Fruit fly (Drosophila melanogaster) whole organism, embryonic: ENCODE data around the gene eIF3h.

Experiments used
- Asciz ChIP-seq: fragments of 200-800 bp; sonication (Bioruptor generic); optimal IDR thresholded peaks from 2 replicates; lab custom pipeline; 2017; ENCODE audit warnings: missing biosample characterization, mild to moderate bottlenecking, missing genetic modification characterization, missing genetic modification reagents
- Bdp1 ChIP-seq: fragments of 200-800 bp; sonication (Bioruptor generic); optimal IDR thresholded peaks from 3 replicates; lab custom pipeline; 2016; ENCODE audit warnings: missing biosample characterization, missing genetic modification characterization
- CG10565 ChIP-seq: fragments of 200-800 bp; sonication (Bioruptor generic); optimal IDR thresholded peaks from 3 replicates; lab custom pipeline; 2016; ENCODE audit warnings: missing biosample characterization, mild to moderate bottlenecking, missing genetic modification characterization
- CG11456 ChIP-seq: fragments of 200-800 bp; sonication (Bioruptor generic); IDR thresholded peaks from 3 replicates; pipeline ENCODE4 v1.3.6; 2022; ENCODE audit warnings: missing biosample characterization, missing genetic modification characterization
- CG12155 ChIP-seq: fragments of 200-800 bp; sonication (Bioruptor generic); optimal IDR thresholded peaks from 3 replicates; lab custom pipeline; 2016; ENCODE audit warnings: missing biosample characterization, missing genetic modification characterization
- CG12942 ChIP-seq: fragments of 200-800 bp; sonication (Bioruptor generic); optimal IDR thresholded peaks from 3 replicates; lab custom pipeline; 2016; ENCODE audit warnings: missing biosample characterization, missing genetic modification characterization
- CG1529 ChIP-seq: fragments of 200-800 bp; sonication (Bioruptor generic); optimal IDR thresholded peaks from 3 replicates; lab custom pipeline; 2018; ENCODE audit warnings: missing biosample characterization, missing genetic modification characterization
- CG16779 ChIP-seq: fragments of 200-800 bp; sonication (Bioruptor generic); IDR thresholded peaks from 2 replicates; pipeline ENCODE4 v1.3.6; 2022; ENCODE audit warnings: missing biosample characterization, missing genetic modification characterization
- CG17612 ChIP-seq: fragments of 200-800 bp; sonication (Bioruptor generic); IDR thresholded peaks from 2 replicates; pipeline ENCODE4 v1.3.6; 2022; ENCODE audit warnings: missing biosample characterization, missing genetic modification characterization
- CG18011 ChIP-seq: fragments of 200-800 bp; sonication (Bioruptor generic); optimal IDR thresholded peaks from 2 replicates; lab custom pipeline; 2017; ENCODE audit warnings: missing biosample characterization, missing genetic modification characterization, mild to moderate bottlenecking, moderate library complexity, missing genotype
- CG18764 ChIP-seq: fragments of 200-800 bp; sonication (Bioruptor generic); optimal IDR thresholded peaks from 3 replicates; lab custom pipeline; 2016; ENCODE audit warnings: missing biosample characterization, missing genetic modification characterization
- CG3065 ChIP-seq: fragments of 200-800 bp; sonication (Bioruptor generic); optimal IDR thresholded peaks from 2 replicates; lab custom pipeline; 2016; ENCODE audit warnings: missing biosample characterization, missing genetic modification characterization
- CG6272 ChIP-seq: fragments of 200-800 bp; sonication (Bioruptor generic); IDR thresholded peaks from 2 replicates; pipeline ENCODE4 v1.3.6; 2022; ENCODE audit warnings: missing biosample characterization, missing genetic modification characterization
- CG6765 ChIP-seq: fragments of 200-800 bp; sonication (Bioruptor generic); optimal IDR thresholded peaks from 3 replicates; lab custom pipeline; 2017; ENCODE audit warnings: missing biosample characterization, mild to moderate bottlenecking, missing genetic modification characterization
- CG8765 ChIP-seq: fragments of 200-800 bp; sonication (Bioruptor generic); IDR thresholded peaks from 2 replicates; pipeline ENCODE4 v1.3.6; 2022; ENCODE audit warnings: missing biosample characterization, missing genetic modification characterization
- CG9437 ChIP-seq: fragments of 200-800 bp; sonication (Bioruptor generic); optimal IDR thresholded peaks from 2 replicates; lab custom pipeline; 2018; ENCODE audit warnings: missing biosample characterization, mild to moderate bottlenecking, missing genetic modification characterization
- CG9817 ChIP-seq: fragments of 200-800 bp; sonication (Bioruptor generic); optimal IDR thresholded peaks from 2 replicates; lab custom pipeline; 2018; ENCODE audit warnings: missing biosample characterization, mild to moderate bottlenecking, missing genetic modification characterization, moderate library complexity
- CHES-1-like ChIP-seq: fragments of 200-800 bp; sonication (Bioruptor generic); optimal IDR thresholded peaks from 2 replicates; lab custom pipeline; 2016; ENCODE audit warnings: missing biosample characterization, missing genetic modification characterization
- D19A ChIP-seq: fragments of 200-800 bp; optimal IDR thresholded peaks from 3 replicates; lab custom pipeline; 2019; ENCODE audit warnings: missing biosample characterization, mild to moderate bottlenecking, missing genetic modification characterization, moderate library complexity
- Dbx ChIP-seq: fragments of 200-800 bp; sonication (Bioruptor generic); IDR thresholded peaks from 3 replicates; pipeline ENCODE4 v1.3.6; 2022; ENCODE audit warnings: missing biosample characterization, missing genetic modification characterization
- Dfd ChIP-seq, 2 experiments: fragments of >200 bp; optimal IDR thresholded peaks; 2 replicates each; lab custom pipeline; 2017; ENCODE audit warnings: missing biosample characterization in 2 of 2, missing genetic modification characterization in 2 of 2
- Doc3 ChIP-seq: fragments of 200-800 bp; sonication (Bioruptor generic); IDR thresholded peaks from 3 replicates; pipeline ENCODE4 v1.3.6; 2022; ENCODE audit warnings: missing biosample characterization, missing genetic modification characterization; ENCODE audit not compliant: partially characterized antibody
- Dp ChIP-seq: fragments of 200-800 bp; sonication (Bioruptor generic); optimal IDR thresholded peaks from 2 replicates; lab custom pipeline; 2018; ENCODE audit warnings: missing biosample characterization, mild to moderate bottlenecking, missing genetic modification characterization, moderate library complexity
- ERR ChIP-seq: fragments of 200-800 bp; sonication (Bioruptor generic); optimal IDR thresholded peaks from 2 replicates; lab custom pipeline; 2016; ENCODE audit warnings: missing biosample characterization, missing genetic modification characterization
- GATAe ChIP-seq: fragments of 200-800 bp; sonication (Bioruptor generic); conservative IDR thresholded peaks from 2 replicates; pipeline ENCODE4 v1.3.6; 2022; ENCODE audit warnings: missing biosample characterization, missing genetic modification characterization
- H2.0 ChIP-seq: fragments of 200-800 bp; sonication (Bioruptor generic); IDR thresholded peaks from 2 replicates; pipeline ENCODE4 v1.3.6; 2022; ENCODE audit warnings: missing biosample characterization, missing genetic modification characterization
- HmgZ ChIP-seq: fragments of 200-800 bp; sonication (Bioruptor generic); optimal IDR thresholded peaks from 2 replicates; lab custom pipeline; 2018; ENCODE audit warnings: missing biosample characterization, mild to moderate bottlenecking, missing genetic modification characterization
- Hr3 ChIP-seq: fragments of 200-800 bp; sonication (Bioruptor generic); optimal IDR thresholded peaks from 3 replicates; lab custom pipeline; 2016; ENCODE audit warnings: missing biosample characterization, missing genetic modification characterization
- PHDP ChIP-seq: fragments of 200-800 bp; sonication (Bioruptor generic); optimal IDR thresholded peaks from 3 replicates; lab custom pipeline; 2018; ENCODE audit warnings: missing biosample characterization, mild to moderate bottlenecking, missing genetic modification characterization, moderate library complexity
- Sox102F ChIP-seq: fragments of 200-800 bp; sonication (Bioruptor generic); optimal IDR thresholded peaks from 2 replicates; lab custom pipeline; 2018; ENCODE audit warnings: missing biosample characterization, mild to moderate bottlenecking, missing genetic modification characterization, moderate library complexity
- Xbp1 ChIP-seq: fragments of 200-800 bp; sonication (Bioruptor generic); optimal IDR thresholded peaks from 3 replicates; lab custom pipeline; 2016; ENCODE audit warnings: missing biosample characterization, mild to moderate bottlenecking, missing genetic modification characterization
- ab ChIP-seq: fragments of 200-800 bp; sonication (Bioruptor generic); optimal IDR thresholded peaks from 2 replicates; lab custom pipeline; 2016; ENCODE audit warnings: missing biosample characterization, missing genetic modification characterization
- bsh ChIP-seq, 2 experiments: fragments of 200-800 bp; sonication (Bioruptor generic); optimal IDR thresholded peaks; 2 replicates each; lab custom pipeline; 2017 to 2018; ENCODE audit warnings: mild to moderate bottlenecking in 2 of 2, missing biosample characterization in 2 of 2, missing genetic modification characterization in 2 of 2, moderate library complexity in 1 of 2
- cwo ChIP-seq: fragments of 200-800 bp; sonication (Bioruptor generic); optimal IDR thresholded peaks from 3 replicates; lab custom pipeline; 2017; ENCODE audit warnings: missing biosample characterization, missing genetic modification characterization, mild to moderate bottlenecking, moderate library complexity, missing genetic modification reagents
- dmrt99B ChIP-seq: fragments of 200-800 bp; sonication (Bioruptor generic); optimal IDR thresholded peaks from 2 replicates; lab custom pipeline; 2018; ENCODE audit warnings: missing biosample characterization, mild to moderate bottlenecking, missing genetic modification characterization, moderate library complexity
- ewg ChIP-seq: fragments of 200-800 bp; sonication (Bioruptor generic); optimal IDR thresholded peaks from 3 replicates; lab custom pipeline; 2017; ENCODE audit warnings: mild to moderate bottlenecking, missing biosample characterization, missing genetic modification reagents, missing genetic modification characterization
- gcm ChIP-seq: fragments of 200-800 bp; sonication (Bioruptor generic); optimal IDR thresholded peaks from 2 replicates; lab custom pipeline; 2019; ENCODE audit warnings: missing biosample characterization, mild to moderate bottlenecking, missing genetic modification characterization, moderate library complexity
- h ChIP-seq: fragments of >200 bp; optimal IDR thresholded peaks from 2 replicates; lab custom pipeline; 2017
- hkb ChIP-seq, 2 experiments: fragments of 200-800 bp in 1 of 2; fragments of >200 bp in 1 of 2; sonication (Bioruptor generic) in 1 of 2; IDR thresholded peaks in 1 of 2; optimal IDR thresholded peaks in 1 of 2; 2 replicates each; pipeline versions ENCODE4 v1.3.6 to Lab custom; 2017 to 2022; ENCODE audit warnings: missing biosample characterization in 1 of 2, missing genetic modification characterization in 1 of 2
- kay ChIP-seq: fragments of 200-800 bp; sonication (Bioruptor generic); optimal IDR thresholded peaks from 2 replicates; lab custom pipeline; 2016; ENCODE audit warnings: missing biosample characterization, missing genetic modification characterization
- klu ChIP-seq: fragments of 200-800 bp; sonication (Bioruptor generic); IDR thresholded peaks from 2 replicates; pipeline ENCODE4 v1.3.6; 2022; ENCODE audit warnings: missing biosample characterization, missing genetic modification characterization
- kni ChIP-seq: fragments of 200-800 bp; sonication (Bioruptor generic); optimal IDR thresholded peaks from 3 replicates; lab custom pipeline; 2017; ENCODE audit warnings: mild to moderate bottlenecking, missing biosample characterization, missing genetic modification reagents, missing genetic modification characterization
- psq ChIP-seq: fragments of 200-800 bp; sonication (Bioruptor generic); optimal IDR thresholded peaks from 2 replicates; lab custom pipeline; 2017; ENCODE audit warnings: missing biosample characterization, missing genetic modification characterization
- shn ChIP-seq: fragments of 200-800 bp; sonication (Bioruptor generic); optimal IDR thresholded peaks from 3 replicates; lab custom pipeline; 2016; ENCODE audit warnings: missing biosample characterization, missing genetic modification characterization
- sr ChIP-seq: fragments of 200-800 bp; sonication (Bioruptor generic); IDR thresholded peaks from 3 replicates; pipeline ENCODE4 v1.3.6; 2022; ENCODE audit warnings: missing biosample characterization, missing genetic modification characterization
- tgo ChIP-seq: fragments of 200-800 bp; sonication (Bioruptor generic); IDR thresholded peaks from 3 replicates; pipeline ENCODE4 v1.3.6; 2022; ENCODE audit warnings: missing biosample characterization, missing genetic modification characterization
- tin ChIP-seq: fragments of 200-800 bp; sonication (Bioruptor generic); optimal IDR thresholded peaks from 3 replicates; lab custom pipeline; 2016; ENCODE audit warnings: missing biosample characterization, missing genetic modification characterization
- tx ChIP-seq: fragments of 200-800 bp; sonication (Bioruptor generic); optimal IDR thresholded peaks from 2 replicates; lab custom pipeline; 2016; ENCODE audit warnings: missing biosample characterization, missing genetic modification characterization
- wdn ChIP-seq: fragments of 200-800 bp; sonication (Bioruptor generic); IDR thresholded peaks from 2 replicates; pipeline ENCODE4 v1.3.6; 2022; ENCODE audit warnings: missing biosample characterization, missing genetic modification characterization
- wor ChIP-seq: fragments of 200-800 bp; sonication (Bioruptor generic); IDR thresholded peaks from 2 replicates; pipeline ENCODE4 v1.3.6; 2022; ENCODE audit warnings: missing biosample characterization, missing genetic modification characterization
- zf30C ChIP-seq: fragments of 200-800 bp; sonication (Bioruptor generic); optimal IDR thresholded peaks from 3 replicates; lab custom pipeline; 2018; ENCODE audit warnings: missing biosample characterization, mild to moderate bottlenecking, missing genetic modification characterization
- zfh2 ChIP-seq: fragments of 200-800 bp; sonication (Bioruptor generic); optimal IDR thresholded peaks from 2 replicates; lab custom pipeline; 2016; ENCODE audit warnings: missing biosample characterization, missing genetic modification characterization

Gene eIF3h

DNA sequence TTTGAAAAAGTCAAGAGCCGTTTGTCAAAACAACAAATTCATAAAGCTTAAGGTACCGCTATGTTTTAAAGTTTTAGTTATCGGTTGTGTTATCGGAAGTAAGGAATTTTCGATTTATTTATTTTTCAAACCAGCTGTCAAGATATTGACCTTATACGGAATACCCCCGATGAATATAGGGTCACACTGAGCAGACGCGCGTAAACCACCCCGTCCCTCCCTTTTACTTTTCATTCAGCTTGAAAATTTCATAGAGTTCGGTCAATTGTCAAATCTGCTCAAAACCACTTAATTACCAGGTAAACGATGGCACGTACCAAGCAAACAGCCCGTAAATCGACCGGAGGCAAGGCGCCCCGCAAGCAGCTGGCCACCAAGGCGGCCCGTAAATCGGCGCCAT is 2.1 kb upstream of the eIF3h start, which contains the start of the genes CG14036 and His3.3A (continued):
- TF ChIP-seq H2.0 (GFP tag; lab: Robert Waterston, UW) (no peak), kni (GFP tag; lab: Kevin White, UChicago) (no peak), bsh (GFP tag; optimal IDR thresholded peaks at IDR 0.05; lab: Kevin White, UChicago) (no peak), Doc3 (peak; percentile 49; the same call in 1 of the 3 replicates), ab (GFP tag; lab: Kevin White, UChicago) (no peak), D19A (no peak), tx (no peak), gcm (no peak), CG3065 (no peak), CG6765 (GFP tag; lab: Kevin White, UChicago) (no peak), Dp (GFP tag; lab: Kevin White, UChicago) (peak; percentile 88), Xbp1 (peak; percentile 18), CG18764 (no peak), CG12155 (GFP tag; lab: Kevin White, UChicago) (no peak), wdn (GFP tag; lab: Robert Waterston, UW) (no peak), klu (GFP tag; lab: Robert Waterston, UW) (no peak), Asciz (GFP tag; lab: Kevin White, UChicago) (no peak), CG10565 (no peak), CG18011 (GFP tag; lab: Kevin White, UChicago) (no peak), CG12942 (no peak), Dbx (GFP tag; lab: Robert Waterston, UW) (0 out of 3 replicates have a peak, but pooled peaks have one; percentile 18), zf30C (GFP tag; lab: Kevin White, UChicago) (no peak), psq (GFP tag; lab: Kevin White, UChicago) (no peak), Hr3 (no peak), CG8765 (GFP tag; lab: Robert Waterston, UW) (no peak), CG17612 (GFP tag; lab: Robert Waterston, UW) (no peak), Dfd (GFP tag; optimal IDR thresholded peaks at IDR 0.05; lab: Kevin White, UChicago) (no peak), cwo (no peak), CG9437 (GFP tag; lab: Kevin White, UChicago) (no peak), CG11456 (GFP tag; lab: Robert Waterston, UW) (no peak), kay (GFP tag; lab: Kevin White, UChicago) (no peak), hkb (optimal IDR thresholded peaks at IDR 0.05; lab: Kevin White, UChicago) (no peak), hkb (GFP tag; IDR thresholded peaks at IDR 0.05; lab: Robert Waterston, UW) (no peak), dmrt99B (tag; lab: Kevin White, UChicago) (no peak), zfh2 (GFP tag; lab: Kevin White, UChicago) (no peak), PHDP (tag; lab: Kevin White, UChicago) (peak; percentile 4), CG1529 (GFP tag; lab: Kevin White, UChicago) (no peak), ewg (GFP tag; lab: Kevin White, UChicago) (peak; percentile 40), tgo (GFP tag; lab: Robert Waterston, UW) (no peak), GATAe (GFP tag; lab: Robert Waterston, UW) (no peak), ERR (GFP tag; lab: Kevin White, UChicago) (no peak), CG9817 (tag; lab: Kevin White, UChicago) (peak; percentile 11), shn (GFP tag; lab: Kevin White, UChicago) (peak; percentile 21), sr (GFP tag; lab: Robert Waterston, UW) (no peak), h (no peak), wor (GFP tag; lab: Robert Waterston, UW) (no peak), tin (GFP tag; lab: Kevin White, UChicago) (no peak), Bdp1 (GFP tag; lab: Kevin White, UChicago) (no peak), CG16779 (GFP tag; lab: Robert Waterston, UW) (no peak), HmgZ (tag; lab: Kevin White, UChicago) (peak; percentile 74), CHES-1-like (GFP tag; lab: Kevin White, UChicago) (peak; percentile 53), CG6272 (GFP tag; lab: Robert Waterston, UW) (no peak), Sox102F (no peak)
